Fruit fly (Drosophila melanogaster) whole organism, embryonic: ENCODE results near the gene Glut4EF.

Experiments used
- BtbVII ChIP-seq: fragments of 200-800 bp; sonication (Bioruptor generic); optimal IDR thresholded peaks from 3 replicates; lab custom pipeline; 2017; ENCODE audit warnings: missing biosample characterization, mild to moderate bottlenecking, missing genetic modification characterization
- CG12236 ChIP-seq: fragments of 200-800 bp; sonication (Bioruptor generic); optimal IDR thresholded peaks from 2 replicates; lab custom pipeline; 2016; ENCODE audit warnings: missing biosample characterization, missing genetic modification characterization
- CG1233 ChIP-seq: fragments of 200-800 bp; sonication (Bioruptor generic); optimal IDR thresholded peaks from 4 replicates; lab custom pipeline; 2018; ENCODE audit warnings: missing biosample characterization, mild to moderate bottlenecking, missing genetic modification characterization
- CG12942 ChIP-seq: fragments of 200-800 bp; sonication (Bioruptor generic); optimal IDR thresholded peaks from 3 replicates; lab custom pipeline; 2016; ENCODE audit warnings: missing biosample characterization, missing genetic modification characterization
- CG15269 ChIP-seq: fragments of 200-800 bp; sonication (Bioruptor generic); optimal IDR thresholded peaks from 2 replicates; lab custom pipeline; 2018; ENCODE audit warnings: missing biosample characterization, mild to moderate bottlenecking, missing genetic modification characterization, moderate library complexity
- CG15696 ChIP-seq: fragments of 200-800 bp; sonication (Bioruptor generic); optimal IDR thresholded peaks from 2 replicates; lab custom pipeline; 2019; ENCODE audit warnings: missing biosample characterization, mild to moderate bottlenecking, missing genetic modification characterization, moderate library complexity
- CG1602 ChIP-seq: fragments of 200-800 bp; sonication (Bioruptor generic); optimal IDR thresholded peaks from 3 replicates; lab custom pipeline; 2016; ENCODE audit warnings: missing biosample characterization, missing genetic modification characterization
- CG18619 ChIP-seq: fragments of 200-800 bp; sonication (Bioruptor generic); optimal IDR thresholded peaks from 3 replicates; lab custom pipeline; 2017; ENCODE audit warnings: missing biosample characterization, mild to moderate bottlenecking, missing genetic modification characterization
- CG2120 ChIP-seq: fragments of 200-800 bp; sonication (Bioruptor generic); optimal IDR thresholded peaks from 3 replicates; lab custom pipeline; 2016; ENCODE audit warnings: missing biosample characterization, missing genetic modification characterization
- CG2875 ChIP-seq: fragments of 200-800 bp; sonication (Bioruptor generic); optimal IDR thresholded peaks from 2 replicates; lab custom pipeline; 2017; ENCODE audit warnings: missing biosample characterization, mild to moderate bottlenecking, missing genetic modification characterization, missing genetic modification reagents
- CG2889 ChIP-seq: fragments of 200-800 bp; sonication (Bioruptor generic); IDR thresholded peaks from 3 replicates; pipeline ENCODE4 v1.3.6; 2022; ENCODE audit warnings: missing biosample characterization, missing genetic modification characterization
- CG33213 ChIP-seq: fragments of 200-800 bp; sonication (Bioruptor generic); optimal IDR thresholded peaks from 3 replicates; lab custom pipeline; 2016; ENCODE audit warnings: missing biosample characterization, missing genetic modification characterization
- CG34422 ChIP-seq: fragments of 200-800 bp; sonication (Bioruptor generic); IDR thresholded peaks from 3 replicates; pipeline ENCODE4 v1.3.6; 2022; ENCODE audit warnings: missing biosample characterization, missing genetic modification characterization
- CG4360 ChIP-seq: fragments of 200-800 bp; sonication (Bioruptor generic); IDR thresholded peaks from 2 replicates; pipeline ENCODE4 v1.3.6; 2022; ENCODE audit warnings: missing biosample characterization, missing genetic modification characterization
- CG5180 ChIP-seq: fragments of 200-800 bp; sonication (Bioruptor generic); optimal IDR thresholded peaks from 3 replicates; lab custom pipeline; 2017; ENCODE audit warnings: missing biosample characterization, missing genetic modification characterization, mild to moderate bottlenecking, moderate library complexity, missing genetic modification reagents
- CG6765 ChIP-seq: fragments of 200-800 bp; sonication (Bioruptor generic); optimal IDR thresholded peaks from 3 replicates; lab custom pipeline; 2017; ENCODE audit warnings: missing biosample characterization, mild to moderate bottlenecking, missing genetic modification characterization
- CG8281 ChIP-seq: fragments of 200-800 bp; sonication (Bioruptor generic); optimal IDR thresholded peaks from 2 replicates; lab custom pipeline; 2018; ENCODE audit warnings: missing biosample characterization, mild to moderate bottlenecking, missing genetic modification characterization, moderate library complexity
- Dip3 ChIP-seq: fragments of 200-800 bp; sonication (Bioruptor generic); optimal IDR thresholded peaks from 3 replicates; lab custom pipeline; 2016; ENCODE audit warnings: missing biosample characterization, missing genetic modification characterization
- Doc2 ChIP-seq: fragments of 200-800 bp; sonication (Bioruptor generic); IDR thresholded peaks from 2 replicates; pipeline ENCODE4 v1.3.6; 2022; ENCODE audit warnings: missing biosample characterization, missing genetic modification characterization
- E2f1 ChIP-seq: fragments of 200-800 bp; sonication (Bioruptor generic); IDR thresholded peaks from 2 replicates; pipeline ENCODE4 v1.3.6; 2022; ENCODE audit warnings: missing biosample characterization, missing genetic modification characterization
- HHEX ChIP-seq: fragments of 200-800 bp; sonication (Bioruptor generic); optimal IDR thresholded peaks from 3 replicates; lab custom pipeline; 2017; ENCODE audit warnings: missing biosample characterization, mild to moderate bottlenecking, missing genetic modification characterization, missing genetic modification reagents
- HLH4C ChIP-seq: fragments of 200-800 bp; sonication (Bioruptor generic); IDR thresholded peaks from 3 replicates; pipeline ENCODE4 v1.3.6; 2022; ENCODE audit warnings: missing biosample characterization, missing genetic modification characterization; ENCODE audit not compliant: partially characterized antibody
- Hr3 ChIP-seq: fragments of 200-800 bp; sonication (Bioruptor generic); optimal IDR thresholded peaks from 3 replicates; lab custom pipeline; 2016; ENCODE audit warnings: missing biosample characterization, missing genetic modification characterization
- MTF-1 ChIP-seq: fragments of 200-800 bp; sonication (Bioruptor generic); optimal IDR thresholded peaks from 2 replicates; lab custom pipeline; 2018; ENCODE audit warnings: missing biosample characterization, mild to moderate bottlenecking, missing genetic modification characterization, borderline replicate concordance
- Meics ChIP-seq: fragments of 200-800 bp; sonication (Bioruptor generic); optimal IDR thresholded peaks from 2 replicates; lab custom pipeline; 2017; ENCODE audit warnings: missing biosample characterization, mild to moderate bottlenecking, missing genetic modification characterization
- NK7.1 ChIP-seq: fragments of 200-800 bp; sonication (Bioruptor generic); optimal IDR thresholded peaks from 3 replicates; lab custom pipeline; 2016; ENCODE audit warnings: missing biosample characterization, missing genetic modification characterization
- Sin3A ChIP-seq: fragments of >200 bp; optimal IDR thresholded peaks from 2 replicates; lab custom pipeline; 2018
- TFAM ChIP-seq: fragments of 200-800 bp; sonication (Bioruptor generic); optimal IDR thresholded peaks from 2 replicates; lab custom pipeline; 2017; ENCODE audit warnings: missing biosample characterization, missing genetic modification characterization, inconsistent platforms
- abd-A ChIP-seq: fragments of 200-800 bp; sonication (Bioruptor generic); optimal IDR thresholded peaks from 3 replicates; lab custom pipeline; 2019; ENCODE audit warnings: missing biosample characterization, mild to moderate bottlenecking, missing genetic modification characterization, moderate library complexity
- ase ChIP-seq: fragments of 200-800 bp; sonication (Bioruptor generic); IDR thresholded peaks from 3 replicates; pipeline ENCODE4 v1.3.6; 2022; ENCODE audit warnings: missing biosample characterization, missing genetic modification characterization
- bab2 ChIP-seq: fragments of 200-800 bp; sonication (Bioruptor generic); optimal IDR thresholded peaks from 2 replicates; lab custom pipeline; 2016; ENCODE audit warnings: missing biosample characterization, missing genetic modification characterization
- chinmo ChIP-seq: fragments of 200-800 bp; sonication (Bioruptor generic); IDR thresholded peaks from 4 replicates; pipeline ENCODE4 v1.3.6; 2022; ENCODE audit warnings: missing biosample characterization, missing genetic modification characterization; ENCODE audit not compliant: partially characterized antibody
- chn ChIP-seq: fragments of 200-800 bp; sonication (Bioruptor generic); optimal IDR thresholded peaks from 2 replicates; lab custom pipeline; 2016; ENCODE audit warnings: missing biosample characterization, missing genetic modification characterization
- eyg ChIP-seq: fragments of 200-800 bp; sonication (Bioruptor generic); optimal IDR thresholded peaks from 3 replicates; lab custom pipeline; 2016; ENCODE audit warnings: missing biosample characterization, missing genetic modification characterization
- gfzf ChIP-seq: fragments of 200-800 bp; sonication (Bioruptor generic); optimal IDR thresholded peaks from 2 replicates; lab custom pipeline; 2016; ENCODE audit warnings: missing biosample characterization, mild to moderate bottlenecking, missing genetic modification characterization, moderate library complexity
- gsb ChIP-seq: fragments of 200-800 bp; sonication (Bioruptor generic); IDR thresholded peaks from 2 replicates; pipeline ENCODE4 v1.3.6; 2022; ENCODE audit warnings: missing biosample characterization, missing genetic modification characterization
- hkb ChIP-seq, 2 experiments: fragments of 200-800 bp in 1 of 2; fragments of >200 bp in 1 of 2; sonication (Bioruptor generic) in 1 of 2; IDR thresholded peaks in 1 of 2; optimal IDR thresholded peaks in 1 of 2; 2 replicates each; pipeline versions ENCODE4 v1.3.6 to Lab custom; 2017 to 2022; ENCODE audit warnings: missing biosample characterization in 1 of 2, missing genetic modification characterization in 1 of 2
- ind ChIP-seq: fragments of 200-800 bp; sonication (Bioruptor generic); optimal IDR thresholded peaks from 3 replicates; lab custom pipeline; 2016; ENCODE audit warnings: missing biosample characterization, missing genetic modification characterization
- kay ChIP-seq: fragments of 200-800 bp; sonication (Bioruptor generic); optimal IDR thresholded peaks from 2 replicates; lab custom pipeline; 2016; ENCODE audit warnings: missing biosample characterization, missing genetic modification characterization
- lbe ChIP-seq: fragments of 200-800 bp; sonication (Bioruptor generic); optimal IDR thresholded peaks from 2 replicates; lab custom pipeline; 2016; ENCODE audit warnings: missing biosample characterization, mild to moderate bottlenecking, missing genetic modification characterization
- mirr ChIP-seq: fragments of 200-800 bp; sonication (Bioruptor generic); optimal IDR thresholded peaks from 3 replicates; lab custom pipeline; 2018; ENCODE audit warnings: missing biosample characterization, mild to moderate bottlenecking, missing genetic modification characterization
- oc ChIP-seq: fragments of 200-800 bp; sonication (Bioruptor generic); optimal IDR thresholded peaks from 2 replicates; lab custom pipeline; 2018; ENCODE audit warnings: missing biosample characterization, mild to moderate bottlenecking, missing genetic modification characterization, moderate library complexity
- onecut ChIP-seq: fragments of 200-800 bp; sonication (Bioruptor generic); IDR thresholded peaks from 2 replicates; pipeline ENCODE4 v1.3.6; 2022; ENCODE audit warnings: missing biosample characterization, missing genetic modification characterization
- pan ChIP-seq, 4 experiments: fragments of >200 bp in 3 of 4; fragments of 200-800 bp in 1 of 4; sonication (Bioruptor generic) in 1 of 4; optimal IDR thresholded peaks in 3 of 4; IDR thresholded peaks in 1 of 4; 2 replicates each; pipeline versions ENCODE4 v1.3.6 to Lab custom; 2017 to 2022; ENCODE audit warnings: missing biosample characterization in 2 of 4, missing genetic modification characterization in 2 of 4, mixed read lengths in 1 of 4
- peb ChIP-seq: fragments of 200-800 bp; sonication (Bioruptor generic); IDR thresholded peaks from 2 replicates; pipeline ENCODE4 v1.3.6; 2022; ENCODE audit warnings: missing biosample characterization, missing genetic modification characterization
- salm ChIP-seq: fragments of 200-800 bp; sonication (Bioruptor generic); optimal IDR thresholded peaks from 2 replicates; lab custom pipeline; 2018; ENCODE audit warnings: missing biosample characterization, mild to moderate bottlenecking, missing genetic modification characterization
- sd ChIP-seq: fragments of 200-800 bp; sonication (Bioruptor generic); optimal IDR thresholded peaks from 3 replicates; lab custom pipeline; 2018; ENCODE audit warnings: missing biosample characterization, mild to moderate bottlenecking, missing genetic modification characterization, moderate library complexity
- sob ChIP-seq: fragments of 200-800 bp; sonication (Bioruptor generic); IDR thresholded peaks from 2 replicates; pipeline ENCODE4 v1.3.6; 2022; ENCODE audit warnings: missing biosample characterization, missing genetic modification characterization
- stwl ChIP-seq: fragments of 200-800 bp; sonication (Bioruptor generic); optimal IDR thresholded peaks from 3 replicates; lab custom pipeline; 2018; ENCODE audit warnings: missing biosample characterization, mild to moderate bottlenecking, missing genetic modification characterization, moderate library complexity
- vvl ChIP-seq: fragments of 200-800 bp; sonication (Bioruptor generic); IDR thresholded peaks from 2 replicates; pipeline ENCODE4 v1.3.6; 2022; ENCODE audit warnings: missing biosample characterization, missing genetic modification characterization

Glut4EF gene

dm6 chr3R:9869954-9870353 is 4.5 kb upstream of the Glut4EF start (continued):
- 0 out of 2 replicates have a peak, but pooled peaks have one; percentile 21 for TF ChIP-seq sob (GFP tag; lab: Robert Waterston, UW)
- peak; percentile 55 for TF ChIP-seq salm (tag; lab: Kevin White, UChicago)
- no peak; the same call in 2 of the 3 replicates for TF ChIP-seq ase (GFP tag; lab: Robert Waterston, UW)
- no peak for TF ChIP-seq peb (GFP tag; lab: Robert Waterston, UW)
- peak; percentile 38 for TF ChIP-seq HHEX (GFP tag; lab: Kevin White, UChicago)
- TF ChIP-seq CG15269, result no peak
- TF ChIP-seq HLH4C (GFP tag; lab: Robert Waterston, UW), result no peak
- peak; percentile 49; the same call in 1 of the 2 replicates for TF ChIP-seq CG4360
- peak; percentile 31 for TF ChIP-seq stwl
- no peak for TF ChIP-seq lbe (GFP tag; lab: Kevin White, UChicago)
- no peak for TF ChIP-seq BtbVII (GFP tag; lab: Kevin White, UChicago)
- TF ChIP-seq CG5180 (GFP tag; lab: Kevin White, UChicago), result peak; percentile 38
- peak; percentile 42 for TF ChIP-seq CG33213
- peak; percentile 90 for TF ChIP-seq CG15696
- no peak for TF ChIP-seq Doc2 (GFP tag; lab: Robert Waterston, UW)
- TF ChIP-seq mirr (GFP tag; lab: Kevin White, UChicago), result no peak
- TF ChIP-seq onecut (GFP tag; lab: Robert Waterston, UW), result peak; percentile 62
- TF ChIP-seq CG2889 (GFP tag; lab: Robert Waterston, UW), result no peak
- TF ChIP-seq gfzf (GFP tag; lab: Kevin White, UChicago), result no peak
- peak; percentile 4 for TF ChIP-seq sd
- TF ChIP-seq CG1602 (GFP tag; lab: Kevin White, UChicago), result peak; percentile 20
- peak; percentile 82 for TF ChIP-seq MTF-1 (GFP tag; lab: Kevin White, UChicago)
- TF ChIP-seq CG18619, result peak; percentile 12
- TF ChIP-seq CG2875 (GFP tag; lab: Kevin White, UChicago), result peak; percentile 88
- TF ChIP-seq CG34422 (GFP tag; lab: Robert Waterston, UW), result 0 out of 3 replicates have a peak, but pooled peaks have one; percentile 10
- peak; percentile 32; the same call in 1 of the 2 replicates for TF ChIP-seq E2f1 (GFP tag; lab: Robert Waterston, UW)
- peak; percentile 68 for TF ChIP-seq CG12236 (GFP tag; lab: Kevin White, UChicago)
- peak; percentile 34 for TF ChIP-seq NK7.1 (GFP tag; lab: Kevin White, UChicago)
- TF ChIP-seq CG2120 (GFP tag; lab: Kevin White, UChicago), result no peak
- TF ChIP-seq TFAM (GFP tag; lab: Kevin White, UChicago), result peak; percentile 51
- TF ChIP-seq Meics (GFP tag; lab: Kevin White, UChicago), result no peak
- TF ChIP-seq bab2 (GFP tag; lab: Kevin White, UChicago), result peak; percentile 77
- no peak for TF ChIP-seq ind (GFP tag; lab: Kevin White, UChicago)
- TF ChIP-seq CG1233 (GFP tag; lab: Kevin White, UChicago), result peak; percentile 73
- peak; percentile 32 for TF ChIP-seq kay (GFP tag; lab: Kevin White, UChicago)
- TF ChIP-seq CG12942 (GFP tag; lab: Kevin White, UChicago), result peak; percentile 28
- no peak for TF ChIP-seq CG6765
- no peak for TF ChIP-seq abd-A (tag; lab: Kevin White, UChicago)
- peak; percentile 24 for TF ChIP-seq eyg
- TF ChIP-seq vvl (GFP tag; lab: Robert Waterston, UW), result peak; percentile 67; the same call in 1 of the 2 replicates
- peak; percentile 13 for TF ChIP-seq CG8281 (tag; lab: Kevin White, UChicago)
- no peak for TF ChIP-seq gsb (GFP tag; lab: Robert Waterston, UW)
- TF ChIP-seq chn, result no peak
- TF ChIP-seq Sin3A, result no peak
- peak; percentile 43 for TF ChIP-seq oc
- no peak for TF ChIP-seq pan (optimal IDR thresholded peaks at IDR 0.05; lab: Kevin White, UChicago)
- TF ChIP-seq pan (GFP tag; optimal IDR thresholded peaks at IDR 0.05 in 1 of 2, IDR thresholded peaks at IDR 0.05 in 1 of 2), result no peak
- TF ChIP-seq hkb (optimal IDR thresholded peaks at IDR 0.05; lab: Kevin White, UChicago), result no peak
- TF ChIP-seq hkb (GFP tag; IDR thresholded peaks at IDR 0.05; lab: Robert Waterston, UW), result peak; percentile 59; the same call in 1 of the 2 replicates
- no peak for TF ChIP-seq chinmo (GFP tag; lab: Robert Waterston, UW)
- TF ChIP-seq Dip3 (GFP tag; lab: Kevin White, UChicago), result no peak
- TF ChIP-seq Hr3 (GFP tag; lab: Kevin White, UChicago), result no peak
